Fruit fly (Drosophila melanogaster) S2 (cell line): ENCODE results near the gene ova.

Experiments
- CG8478 ChIP-seq: fragments of >200 bp; optimal IDR thresholded peaks from 2 replicates; lab custom pipeline; 2018
- CTCF ChIP-seq, 2 experiments: fragments of >200 bp; optimal IDR thresholded peaks; 2 replicates each; lab custom pipeline; 2018

ova gene

dm6 chr2L:10231510-10231909 lies at the start of gene ova:
Gene ova, minus strand, starts transcription at chr2L:10231692.
- TF ChIP-seq CTCF (optimal IDR thresholded peaks at IDR 0.05; lab: Kevin White, UChicago) (no peak), CG8478 (no peak)

dm6 chr2L:10280772-10281171 lies 49.3 kb upstream of the ova start, which contains the start of gene CG34043:
Gene CG34043, minus strand, starts transcription at chr2L:10280872.
- TF ChIP-seq CTCF (optimal IDR thresholded peaks at IDR 0.05; lab: Kevin White, UChicago) (no peak), CG8478 (no peak)

dm6 chr2L:10278658-10279057 lies 47.2 kb upstream of the ova start, which contains the start of gene Utx:
Gene Utx, minus strand, starts transcription at chr2L:10278811.
- TF ChIP-seq CTCF (optimal IDR thresholded peaks at IDR 0.05; lab: Kevin White, UChicago) (peak in 1 of 2 experiments; percentile 21), CG8478 (no peak)

dm6 chr2L:10277362-10277761 lies 45.9 kb upstream of the ova start:
- TF ChIP-seq CTCF (optimal IDR thresholded peaks at IDR 0.05; lab: Kevin White, UChicago) (peak in 1 of 2 experiments; percentile 9), CG8478 (no peak)

DNA sequence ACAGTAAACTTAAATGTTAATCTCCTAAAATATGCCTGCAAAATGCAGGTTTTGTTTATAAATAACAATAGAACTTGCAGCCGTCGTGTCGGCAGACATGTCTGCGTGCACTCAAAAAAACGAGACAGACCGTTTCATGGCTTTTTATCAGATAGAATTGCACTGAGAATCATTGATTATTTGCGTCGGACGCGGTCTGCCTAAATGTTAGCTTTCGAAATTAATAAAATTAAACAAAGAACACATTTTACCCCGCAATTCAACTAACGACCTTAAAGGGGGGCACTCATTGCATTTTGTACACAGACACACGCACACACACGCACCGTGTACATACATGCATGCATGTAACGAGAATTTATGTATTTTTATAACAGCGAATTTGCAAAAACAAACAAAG lies 45.4 kb upstream of the ova start:
- TF ChIP-seq CG8478 (no peak), CTCF (optimal IDR thresholded peaks at IDR 0.05; lab: Kevin White, UChicago) (no peak)

- TF ChIP-seq CG8478 (no peak), CTCF (optimal IDR thresholded peaks at IDR 0.05; lab: Kevin White, UChicago) (no peak)
Observed at dm6 chr2L:10276436-10276835, 44.9 kb upstream of the ova start.

dm6 chr2L:10272224-10272623 lies 40.7 kb upstream of the ova start, which contains the start of gene trk:
Gene trk, minus strand, starts transcription at chr2L:10272324.
- TF ChIP-seq CG8478 (no peak), CTCF (optimal IDR thresholded peaks at IDR 0.05; lab: Kevin White, UChicago) (no peak)

- no peak for TF ChIP-seq CTCF (optimal IDR thresholded peaks at IDR 0.05; lab: Kevin White, UChicago)
- TF ChIP-seq CG8478 = no peak
Observed at dm6 chr2L:10269854-10270253, 38.4 kb upstream of the ova start, which contains the start of gene Mulk. Gene Mulk, plus strand, starts transcription at chr2L:10270051.

DNA sequence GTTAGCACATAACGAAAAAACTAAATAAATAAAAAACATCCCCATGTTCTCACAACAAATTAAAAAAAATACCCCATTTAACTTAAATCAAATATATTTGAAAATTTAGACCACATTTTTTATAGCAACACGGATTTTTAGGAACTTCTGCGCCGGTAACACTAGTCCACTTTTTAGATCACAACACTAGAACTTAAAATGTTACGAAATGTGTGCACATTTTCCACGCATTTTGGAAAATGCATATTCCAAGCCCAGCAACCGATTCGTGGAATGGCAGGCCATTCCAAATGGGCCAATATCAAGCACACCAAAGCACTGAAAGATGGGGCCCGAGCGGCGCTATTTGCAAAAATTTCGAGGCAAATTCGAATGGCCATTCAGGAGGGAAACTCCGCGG lies 37.2 kb upstream of the ova start, which contains the start of gene CG4957:
CG4957 (plus strand) TSS at position 185 of the 400 bp plus-strand sequence.
- TF ChIP-seq CTCF (optimal IDR thresholded peaks at IDR 0.05; lab: Kevin White, UChicago) = no peak

dm6 chr2L:10266511-10266910 lies 35.0 kb upstream of the ova start, which contains the start of gene CG4953:
Gene CG4953, plus strand, starts transcription at chr2L:10266703.
- TF ChIP-seq CG8478 (no peak), CTCF (optimal IDR thresholded peaks at IDR 0.05; lab: Kevin White, UChicago) (no peak)

DNA sequence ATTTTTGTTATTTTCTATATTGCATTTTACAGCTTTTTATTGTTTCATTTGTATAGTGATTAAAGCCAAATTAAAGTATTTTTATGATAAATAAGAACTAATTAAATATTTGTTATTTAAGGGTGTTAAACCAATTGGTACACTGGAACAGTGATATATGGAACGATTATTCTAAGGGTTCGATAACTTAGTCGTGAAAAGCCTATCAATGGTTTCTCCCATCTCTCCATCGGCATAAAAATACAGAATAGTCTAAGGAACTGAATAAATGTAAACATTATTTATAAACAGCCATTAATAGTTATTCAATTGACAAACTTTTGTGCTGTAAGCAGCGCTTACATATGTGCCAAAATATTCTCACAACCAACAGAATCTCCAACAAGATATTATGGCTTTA lies 33.6 kb upstream of the ova start, which contains the start of gene Mob3:
Mob3 (plus strand) TSS at position 208 of the 400 bp plus-strand sequence.
- no peak for TF ChIP-seq CG8478
- no peak for TF ChIP-seq CTCF (optimal IDR thresholded peaks at IDR 0.05; lab: Kevin White, UChicago)

DNA sequence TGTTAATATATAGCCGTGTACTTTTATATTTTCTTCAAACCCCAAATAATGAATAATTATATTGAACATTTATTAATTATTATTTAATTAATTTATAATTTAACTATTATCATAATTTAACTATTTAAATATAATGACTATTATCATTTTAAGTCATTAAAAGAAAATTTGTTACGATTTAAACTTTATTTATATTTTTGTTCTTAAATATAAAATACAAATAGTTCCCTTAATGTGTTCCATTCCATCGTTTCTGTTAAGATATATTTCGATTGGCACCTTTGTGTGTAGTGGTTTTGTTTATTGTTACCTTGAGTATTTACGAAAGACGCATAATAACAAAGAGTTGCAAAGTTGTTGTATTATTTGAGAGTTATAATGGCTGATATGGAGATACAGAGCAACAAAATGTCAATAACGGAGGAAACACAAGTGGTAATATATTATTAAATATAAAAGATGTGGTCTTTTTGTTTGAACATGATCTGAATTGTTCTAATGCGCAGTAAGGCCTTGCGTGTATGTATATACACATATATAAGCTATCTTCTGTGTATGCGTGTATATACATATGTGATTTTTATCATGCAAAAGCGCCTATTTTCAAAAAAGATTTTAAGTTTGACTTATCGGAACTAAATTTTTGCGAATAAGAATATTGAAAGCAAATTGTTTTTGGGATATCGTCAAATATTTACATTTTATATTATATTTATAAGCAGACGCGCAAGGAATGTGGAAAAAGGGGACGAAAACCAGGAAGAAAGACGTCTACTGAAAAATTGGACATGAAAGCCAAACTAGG lies 32.5 kb upstream of the ova start, which contains the start of gene REPTOR-BP:
REPTOR-BP (plus strand) TSS at position 296 of the 805 bp plus-strand sequence.
- TF ChIP-seq CG8478 = no peak
- TF ChIP-seq CTCF (optimal IDR thresholded peaks at IDR 0.05; lab: Kevin White, UChicago) = no peak

DNA sequence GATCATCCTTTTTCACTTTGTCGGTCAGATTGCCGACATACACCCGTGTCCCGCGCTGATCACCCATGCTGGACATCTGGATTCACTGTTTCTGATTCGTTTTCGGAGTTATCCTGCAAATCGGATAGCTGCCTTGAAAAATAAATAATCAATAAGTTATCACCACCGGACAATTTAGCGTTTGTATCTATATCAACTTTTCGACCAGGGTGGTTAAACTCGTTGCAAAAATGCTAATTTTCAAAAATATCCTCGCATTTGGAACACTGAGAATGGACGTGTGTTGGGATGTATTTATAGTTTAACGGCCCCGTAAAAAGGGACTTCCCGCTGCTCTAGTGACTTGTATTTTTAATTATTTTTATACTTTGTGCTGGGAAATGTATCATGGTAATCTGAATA lies 31.9 kb upstream of the ova start, which contains the start of gene Rsf1:
Rsf1 (minus strand) TSS at position 212 of the 402 bp plus-strand sequence.
- no peak for TF ChIP-seq CG8478
- peak in 1 of 2 experiments; percentile 13 for TF ChIP-seq CTCF (optimal IDR thresholded peaks at IDR 0.05; lab: Kevin White, UChicago)

dm6 chr2L:10261774-10262173 lies 30.3 kb upstream of the ova start:
- TF ChIP-seq CTCF (optimal IDR thresholded peaks at IDR 0.05; lab: Kevin White, UChicago) (no peak), CG8478 (no peak)

- TF ChIP-seq CG8478 = no peak
- peak in 1 of 2 experiments; percentile 3 for TF ChIP-seq CTCF (optimal IDR thresholded peaks at IDR 0.05; lab: Kevin White, UChicago)
Observed at dm6 chr2L:10260750-10261493, 29.4 kb upstream of the ova start, which contains the start of gene Pten. Gene Pten, minus strand, starts transcription at chr2L:10261049.
